Worm (Caenorhabditis elegans) whole organism, L1 larva: ENCODE results near the gene C17H11.2.

Experiments
- C04F5.9 ChIP-seq: sonication (generic microtip); optimal IDR thresholded peaks from 2 replicates; lab custom pipeline; 2016; ENCODE audit warnings: missing genetic modification characterization, missing compliant biosample characterization
- C16A3.4 ChIP-seq: fragments of 150-350 bp; optimal IDR thresholded peaks from 2 replicates; lab custom pipeline; 2014; ENCODE audit warnings: missing biosample characterization, missing genetic modification characterization
- alr-1 ChIP-seq: fragments of 200-800 bp; sonication (Bioruptor generic); optimal IDR thresholded peaks from 2 replicates; lab custom pipeline; 2018; ENCODE audit warnings: borderline replicate concordance, mild to moderate bottlenecking, missing genetic modification characterization, missing compliant biosample characterization
- aly-2 ChIP-seq: fragments of 150-350 bp; optimal IDR thresholded peaks from 2 replicates; lab custom pipeline; 2014; ENCODE audit warnings: missing biosample characterization, missing genetic modification characterization
- ama-1 ChIP-seq: fragments of 150-350 bp; optimal IDR thresholded peaks from 2 replicates; lab custom pipeline; 2014
- ceh-82 ChIP-seq, 3 experiments: fragments of 150-350 bp in 1 of 3; sonication (generic microtip) in 2 of 3; optimal IDR thresholded peaks; 2 replicates each; lab custom pipeline; 2014 to 2017; ENCODE audit warnings: missing biosample characterization in 3 of 3, missing genetic modification characterization in 3 of 3
- ceh-90 ChIP-seq: sonication (generic microtip); optimal IDR thresholded peaks from 2 replicates; lab custom pipeline; 2016; ENCODE audit warnings: missing genetic modification characterization, missing compliant biosample characterization
- efl-1 ChIP-seq, 4 experiments: fragments of 150-350 bp; optimal IDR thresholded peaks in 3 of 4; peaks in 1 of 4; 1 replicate in 1 of 4; 2 replicates in 3 of 4; lab custom pipeline; 2014; ENCODE audit warnings: missing biosample characterization in 2 of 4, missing genetic modification characterization in 2 of 4, missing genetic modification reagents in 2 of 4
- efl-3 ChIP-seq: fragments of 200-800 bp; sonication (Bioruptor generic); optimal IDR thresholded peaks from 2 replicates; lab custom pipeline; 2018; ENCODE audit warnings: mild to moderate bottlenecking, missing genetic modification characterization, missing compliant biosample characterization
- egl-13 ChIP-seq: sonication (generic microtip); optimal IDR thresholded peaks from 2 replicates; lab custom pipeline; 2016; ENCODE audit warnings: missing genotype, missing genetic modification reagents, missing genetic modification characterization, missing compliant biosample characterization
- fkh-10 ChIP-seq: sonication (generic microtip); optimal IDR thresholded peaks from 2 replicates; lab custom pipeline; 2017; ENCODE audit warnings: missing biosample characterization, missing genetic modification reagents, missing genetic modification characterization
- fkh-4 ChIP-seq: sonication (generic microtip); optimal IDR thresholded peaks from 2 replicates; lab custom pipeline; 2016; ENCODE audit warnings: missing compliant biosample characterization, missing genetic modification characterization, borderline replicate concordance
- fkh-8 ChIP-seq: sonication (generic microtip); optimal IDR thresholded peaks from 2 replicates; lab custom pipeline; 2016; ENCODE audit warnings: mild to moderate bottlenecking, missing genetic modification characterization, missing compliant biosample characterization
- fos-1 ChIP-seq: fragments of 150-350 bp; optimal IDR thresholded peaks from 2 replicates; lab custom pipeline; 2014; ENCODE audit warnings: missing biosample characterization, missing genetic modification characterization
- grh-1 ChIP-seq: fragments of 200-800 bp; sonication (Bioruptor generic); IDR thresholded peaks from 2 replicates; pipeline ENCODE4 v1.3.6; 2022; ENCODE audit warnings: missing genetic modification reagents, missing genetic modification characterization, missing compliant biosample characterization
- hlh-17 ChIP-seq: fragments of 200-800 bp; sonication (Bioruptor generic); optimal IDR thresholded peaks from 2 replicates; lab custom pipeline; 2018; ENCODE audit warnings: missing genetic modification characterization, mild to moderate bottlenecking, missing compliant biosample characterization, moderate library complexity, borderline replicate concordance
- hpl-2 ChIP-seq: fragments of 150-350 bp; optimal IDR thresholded peaks from 2 replicates; lab custom pipeline; 2014; ENCODE audit warnings: missing biosample characterization, missing genetic modification reagents, missing genetic modification characterization
- irx-1 ChIP-seq: sonication (generic microtip); optimal IDR thresholded peaks from 2 replicates; lab custom pipeline; 2016; ENCODE audit warnings: missing genetic modification characterization, missing compliant biosample characterization
- isw-1 ChIP-seq: fragments of 200-800 bp; sonication (Bioruptor generic); IDR thresholded peaks from 2 replicates; pipeline ENCODE4 v1.3.6; 2022; ENCODE audit warnings: missing genetic modification characterization, missing compliant biosample characterization
- lin-14 ChIP-seq: fragments of 200-800 bp; sonication (Bioruptor generic); optimal IDR thresholded peaks from 2 replicates; lab custom pipeline; 2018; ENCODE audit warnings: mild to moderate bottlenecking, missing genetic modification characterization, moderate library complexity, missing compliant biosample characterization
- lin-15B ChIP-seq: fragments of 150-350 bp; sonication (generic microtip); optimal IDR thresholded peaks from 3 replicates; lab custom pipeline; 2014; ENCODE audit warnings: missing biosample characterization, missing genetic modification characterization
- nhr-11 ChIP-seq: fragments of 150-350 bp; optimal IDR thresholded peaks from 2 replicates; lab custom pipeline; 2014; ENCODE audit warnings: missing biosample characterization, missing genetic modification characterization
- nhr-20 ChIP-seq: sonication (generic microtip); optimal IDR thresholded peaks from 2 replicates; lab custom pipeline; 2016; ENCODE audit warnings: mild to moderate bottlenecking, missing genetic modification characterization, missing compliant biosample characterization
- nhr-237 ChIP-seq: fragments of 150-350 bp; optimal IDR thresholded peaks from 2 replicates; lab custom pipeline; 2014; ENCODE audit warnings: missing biosample characterization, missing genetic modification characterization
- nhr-47 ChIP-seq: sonication (generic microtip); optimal IDR thresholded peaks from 2 replicates; lab custom pipeline; 2016; ENCODE audit warnings: mild to moderate bottlenecking, missing genetic modification characterization, moderate library complexity, missing compliant biosample characterization
- nhr-71 ChIP-seq: sonication (generic microtip); optimal IDR thresholded peaks from 2 replicates; lab custom pipeline; 2016; ENCODE audit warnings: mild to moderate bottlenecking, missing genetic modification characterization, moderate library complexity, missing compliant biosample characterization
- nhr-76 ChIP-seq: sonication (generic microtip); optimal IDR thresholded peaks from 2 replicates; lab custom pipeline; 2017; ENCODE audit warnings: missing biosample characterization, missing genetic modification characterization
- rnt-1 ChIP-seq: sonication (generic microtip); optimal IDR thresholded peaks from 2 replicates; lab custom pipeline; 2016; ENCODE audit warnings: mild to moderate bottlenecking, missing genetic modification characterization, moderate library complexity, missing compliant biosample characterization
- sup-37 ChIP-seq: fragments of 200-800 bp; sonication (Bioruptor generic); optimal IDR thresholded peaks from 2 replicates; lab custom pipeline; 2018; ENCODE audit warnings: mild to moderate bottlenecking, missing genetic modification characterization, missing compliant biosample characterization
- unc-86 ChIP-seq: sonication (generic microtip); optimal IDR thresholded peaks from 2 replicates; lab custom pipeline; 2016; ENCODE audit warnings: missing genetic modification characterization, missing compliant biosample characterization
- unc-98 ChIP-seq: fragments of 200-800 bp; sonication (Bioruptor generic); IDR thresholded peaks from 2 replicates; pipeline ENCODE4 v1.3.6; 2022; ENCODE audit warnings: missing genetic modification characterization, missing compliant biosample characterization
- vab-15 ChIP-seq: sonication (generic microtip); optimal IDR thresholded peaks from 2 replicates; lab custom pipeline; 2017; ENCODE audit warnings: missing genotype, mild to moderate bottlenecking, missing genetic modification characterization, missing compliant biosample characterization
- ztf-11 ChIP-seq, 2 experiments: sonication (generic microtip); optimal IDR thresholded peaks; 2 replicates each; lab custom pipeline; 2016 to 2017; ENCODE audit warnings: missing genetic modification characterization in 2 of 2, missing biosample characterization in 1 of 2, missing compliant biosample characterization in 1 of 2

Gene C17H11.2

ce11 chrX:8214424-8215115 is 44.8 kb downstream of the C17H11.2 start, which contains the start of gene C47D2.1:
C47D2.1 (plus strand) TSS chrX:8215065.
- TF ChIP-seq fkh-8 (tag; lab: Kevin White, UChicago) (no peak), nhr-20 (tag; lab: Kevin White, UChicago) (no peak), fkh-4 (no peak), lin-15B (tag; lab: Kevin White, UChicago) (no peak), ztf-11 (tag; optimal IDR thresholded peaks at IDR 0.05; lab: Kevin White, UChicago) (no peak), C04F5.9 (no peak), fos-1 (tag; lab: Kevin White, UChicago) (no peak), fkh-10 (GFP tag; lab: Kevin White, UChicago) (no peak), C16A3.4 (tag; lab: Kevin White, UChicago) (no peak), efl-1 (optimal IDR thresholded peaks at IDR 0.05; lab: Kevin White, UChicago) (no peak), efl-1 (GFP tag; optimal IDR thresholded peaks at IDR 0.05 in 1 of 2; lab: Kevin White, UChicago) (no peak), efl-3 (GFP tag; lab: Kevin White, UChicago) (no peak), hlh-17 (GFP tag; lab: Kevin White, UChicago) (no peak), nhr-71 (tag; lab: Kevin White, UChicago) (no peak)
- TF ChIP-seq, all 84 proteins: peak for 0

- no peak for TF ChIP-seq ceh-82 (tag; optimal IDR thresholded peaks at IDR 0.05; lab: Kevin White, UChicago)
- no peak for TF ChIP-seq nhr-237 (tag; lab: Kevin White, UChicago)
- no peak for TF ChIP-seq lin-14 (GFP tag; lab: Kevin White, UChicago)
- no peak for TF ChIP-seq grh-1 (GFP tag; lab: Robert Waterston, UW)
- no peak for TF ChIP-seq vab-15 (tag; lab: Kevin White, UChicago)
- TF ChIP-seq hpl-2 = no peak
Observed at ce11 chrX:8216957-8217356, 47.2 kb downstream of the C17H11.2 start.

DNA sequence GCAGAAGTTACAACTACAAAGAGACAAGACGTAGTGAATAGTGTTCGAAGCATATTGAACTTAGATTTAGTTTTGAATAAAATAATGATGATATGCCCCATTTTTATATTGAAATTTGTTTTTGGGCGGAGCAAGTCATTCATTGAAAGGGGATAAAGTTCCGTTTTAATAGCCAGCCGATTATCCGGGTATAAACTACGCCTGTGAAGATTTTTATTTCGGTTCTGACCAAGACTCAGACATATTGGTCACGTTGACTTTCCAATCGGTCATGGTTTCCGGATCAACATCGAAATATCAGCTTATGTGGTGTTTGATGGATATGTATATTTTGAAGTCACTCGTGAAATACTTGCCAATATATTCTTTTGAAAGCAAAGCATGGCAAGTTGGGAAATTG is 48.9 kb downstream of the C17H11.2 start, which contains the start of gene K02A6.4:
Gene K02A6.4, minus strand, starts transcription at position 101 of the 400 bp plus-strand sequence.
- TF ChIP-seq hlh-17 (GFP tag; lab: Kevin White, UChicago) (no peak), fkh-8 (tag; lab: Kevin White, UChicago) (no peak)

DNA sequence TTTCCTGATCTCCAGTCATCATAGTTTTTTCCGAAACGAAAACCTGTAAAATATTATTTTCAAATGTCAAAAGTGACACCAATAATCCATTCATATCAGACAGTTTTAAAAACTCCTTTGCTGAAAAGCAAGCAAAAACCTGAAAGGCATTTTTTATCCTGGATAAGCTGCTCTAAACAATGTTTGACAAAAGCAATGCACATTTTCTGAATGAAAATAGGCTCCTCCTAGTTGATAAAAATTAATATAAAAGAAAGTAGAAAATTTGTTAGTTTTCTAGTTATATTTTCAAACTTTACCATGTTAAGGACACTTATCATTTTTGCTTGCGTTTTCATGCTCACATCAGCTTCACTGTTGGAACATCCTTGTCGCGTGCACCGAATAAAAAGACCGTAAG is 49.7 kb downstream of the C17H11.2 start, which contains the start of gene K02A6.1:
Gene K02A6.1, plus strand, starts transcription at position 301 of the 400 bp plus-strand sequence.
- TF ChIP-seq rnt-1 (tag; lab: Kevin White, UChicago) (no peak), isw-1 (GFP tag; lab: Robert Waterston, UW) (no peak), fos-1 (tag; lab: Kevin White, UChicago) (no peak), unc-98 (no peak), irx-1 (tag; lab: Kevin White, UChicago) (no peak), nhr-76 (no peak), nhr-11 (no peak), sup-37 (GFP tag; lab: Kevin White, UChicago) (no peak), nhr-47 (no peak), ceh-90 (tag; lab: Kevin White, UChicago) (no peak), unc-86 (tag; lab: Kevin White, UChicago) (no peak), egl-13 (tag; lab: Kevin White, UChicago) (no peak), ama-1 (no peak), efl-3 (GFP tag; lab: Kevin White, UChicago) (no peak), lin-14 (GFP tag; lab: Kevin White, UChicago) (no peak), C04F5.9 (no peak), aly-2 (tag; lab: Kevin White, UChicago) (no peak), nhr-71 (tag; lab: Kevin White, UChicago) (no peak), alr-1 (tag; lab: Kevin White, UChicago) (no peak)
